Worm (Caenorhabditis elegans): ENCODE results near the gene ZK262.19.
"Not testable (repeated sequence)": the region's sequence is repeated elsewhere in the genome, so short reads cannot be mapped to it uniquely, and the experiment has no call there.

ZK262.19 gene

DNA sequence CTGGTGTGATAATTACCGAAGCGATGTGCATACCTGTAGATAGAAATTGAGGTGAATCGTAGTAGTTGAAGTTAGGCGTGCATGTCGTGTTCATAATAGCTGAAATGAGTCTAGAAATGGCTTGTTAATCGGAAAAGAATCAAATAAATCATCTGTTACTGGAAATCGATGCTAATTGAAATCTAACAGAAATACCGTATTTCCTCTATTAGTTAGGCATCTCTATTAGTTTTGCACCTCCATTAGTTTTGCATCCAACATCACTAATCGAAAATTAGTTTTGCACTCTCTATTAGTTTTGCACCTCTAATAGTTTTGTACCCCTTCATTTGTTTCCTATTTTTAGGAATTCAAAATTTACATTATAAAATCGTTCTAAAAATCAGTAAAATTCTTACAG, 20.7 kb downstream of the ZK262.19 start, which contains the start of gene srh-209:
Gene srh-209 (minus strand): TSS at position 101 of the 400 bp plus-strand sequence.
- not testable (repeated sequence) for TF ChIP-seq tbx-7 (tag; optimal IDR thresholded peaks at IDR 0.05); hlh-30 (tag; optimal IDR thresholded peaks at IDR 0.05; ENCODE audit: insufficient read depth); dmd-4 (tag; optimal IDR thresholded peaks at IDR 0.05; ENCODE audit: borderline replicate concordance)

DNA sequence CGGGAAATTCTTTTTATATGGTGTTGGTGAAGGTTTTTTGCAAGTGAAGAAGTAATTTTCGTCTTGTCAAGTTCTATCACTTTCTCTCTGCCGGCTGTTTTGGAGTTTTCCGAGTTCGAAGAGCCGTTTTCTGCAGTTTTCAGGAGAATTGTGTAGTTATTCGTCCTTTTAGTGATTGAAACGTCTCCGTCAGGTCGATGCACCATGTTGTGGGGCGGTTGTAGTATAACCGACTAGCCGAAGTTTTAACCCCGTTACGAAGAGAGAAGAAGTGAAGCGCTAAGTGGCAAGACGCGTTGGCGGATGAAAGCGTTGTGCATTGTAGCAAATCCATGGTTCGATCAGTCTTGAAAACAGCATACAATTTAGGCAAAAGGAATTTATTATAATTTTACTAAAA, 22.7 kb downstream of the ZK262.19 start:
- no peak for TF ChIP-seq fkh-10 (GFP tag; optimal IDR thresholded peaks at IDR 0.05)

ce11 chrV:18397814-18398213, 27.6 kb downstream of the ZK262.19 start, which contains the start of gene Y51A2B.16:
Gene Y51A2B.16 (minus strand): TSS chrV:18397914.
- TF ChIP-seq ceh-24 (tag; optimal IDR thresholded peaks at IDR 0.05) (no peak), elt-2 (tag; optimal IDR thresholded peaks at IDR 0.05) (no peak), C38D4.7 (GFP tag; optimal IDR thresholded peaks at IDR 0.05) (no peak), pqm-1 (tag; optimal IDR thresholded peaks at IDR 0.05) (no peak), K02D7.2 (tag; optimal IDR thresholded peaks at IDR 0.05) (no peak), hlh-30 (tag; optimal IDR thresholded peaks at IDR 0.05; ENCODE audit: insufficient read depth) (no peak), ceh-2 (tag; optimal IDR thresholded peaks at IDR 0.05) (no peak), ceh-22 (tag; optimal IDR thresholded peaks at IDR 0.05) (no peak), nfya-1 (tag; optimal IDR thresholded peaks at IDR 0.05) (no peak), sdc-2 (tag; optimal IDR thresholded peaks at IDR 0.05) (no peak), madf-2 (tag; optimal IDR thresholded peaks at IDR 0.05) (no peak)

DNA sequence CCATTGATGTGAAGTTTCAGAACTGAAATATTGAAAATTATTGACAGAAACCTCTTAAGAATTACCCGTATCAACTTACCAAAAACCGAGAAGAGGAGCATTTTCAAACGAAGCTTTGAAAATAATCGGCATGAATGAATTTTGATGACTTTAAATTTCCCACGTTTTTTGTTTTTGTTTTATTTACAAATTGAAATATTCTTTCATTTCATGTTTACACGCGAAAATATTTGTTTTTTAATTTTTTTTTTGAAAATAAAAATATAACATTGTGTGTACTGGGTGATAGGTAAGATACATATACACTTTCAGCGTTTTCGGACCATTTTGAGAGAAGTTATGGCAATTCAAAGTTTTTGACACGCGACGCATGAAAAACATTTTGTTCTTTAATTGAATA, 29.8 kb downstream of the ZK262.19 start, which contains the start of gene Y51A2B.9:
Gene Y51A2B.9 (minus strand): TSS at position 101 of the 400 bp plus-strand sequence.
- no peak for TF ChIP-seq hlh-30 (tag; optimal IDR thresholded peaks at IDR 0.05; ENCODE audit: insufficient read depth)

DNA sequence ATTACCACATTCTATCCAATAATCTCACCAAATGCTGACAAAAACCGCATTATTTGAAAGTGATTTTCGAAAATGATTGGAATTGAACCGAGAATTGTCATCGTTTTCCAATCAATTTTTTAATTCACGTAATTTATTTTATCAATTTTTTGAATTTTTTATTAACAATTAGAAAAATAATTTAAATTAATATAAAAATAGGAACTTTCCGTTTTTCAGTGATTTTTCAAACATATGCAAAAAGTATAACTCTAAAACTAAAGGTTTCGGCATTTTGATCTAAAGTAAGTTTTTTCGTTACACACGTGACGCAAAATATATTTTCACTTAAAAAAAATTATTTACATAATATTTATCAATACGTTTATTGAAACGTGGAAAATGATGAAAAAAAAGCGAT, 31.2 kb downstream of the ZK262.19 start, which contains the start of gene Y51A2B.6:
Gene Y51A2B.6 (minus strand): TSS at position 101 of the 400 bp plus-strand sequence.
- no peak for TF ChIP-seq hlh-13 (GFP tag; optimal IDR thresholded peaks at IDR 0.05)
- TF ChIP-seq pqm-1 (tag; optimal IDR thresholded peaks at IDR 0.05) = no peak
- TF ChIP-seq lin-11 (tag; optimal IDR thresholded peaks at IDR 0.05) = no peak
- TF ChIP-seq ceh-24 (tag; optimal IDR thresholded peaks at IDR 0.05) = no peak
- TF ChIP-seq ceh-2 (tag; optimal IDR thresholded peaks at IDR 0.05) = no peak
- no peak for TF ChIP-seq ama-1 (optimal IDR thresholded peaks at IDR 0.05)
- no peak for TF ChIP-seq C08G9.2 (tag; optimal IDR thresholded peaks at IDR 0.05)
- TF ChIP-seq sox-4 (tag; optimal IDR thresholded peaks at IDR 0.05) = no peak
- no peak for TF ChIP-seq zip-5 (tag; optimal IDR thresholded peaks at IDR 0.05)
- no peak for TF ChIP-seq pag-3 (tag; optimal IDR thresholded peaks at IDR 0.05; ENCODE audit: borderline replicate concordance)
- TF ChIP-seq hlh-15 (tag; optimal IDR thresholded peaks at IDR 0.05) = no peak
- no peak for TF ChIP-seq dve-1 (tag; optimal IDR thresholded peaks at IDR 0.05)
- no peak for TF ChIP-seq che-1 (tag; optimal IDR thresholded peaks at IDR 0.05)
- no peak for TF ChIP-seq F13H6.1 (tag; optimal IDR thresholded peaks at IDR 0.05)
- no peak for TF ChIP-seq ceh-45 (GFP tag; IDR thresholded peaks at IDR 0.05)
- TF ChIP-seq ceh-48 (tag; optimal IDR thresholded peaks at IDR 0.05) = no peak

DNA sequence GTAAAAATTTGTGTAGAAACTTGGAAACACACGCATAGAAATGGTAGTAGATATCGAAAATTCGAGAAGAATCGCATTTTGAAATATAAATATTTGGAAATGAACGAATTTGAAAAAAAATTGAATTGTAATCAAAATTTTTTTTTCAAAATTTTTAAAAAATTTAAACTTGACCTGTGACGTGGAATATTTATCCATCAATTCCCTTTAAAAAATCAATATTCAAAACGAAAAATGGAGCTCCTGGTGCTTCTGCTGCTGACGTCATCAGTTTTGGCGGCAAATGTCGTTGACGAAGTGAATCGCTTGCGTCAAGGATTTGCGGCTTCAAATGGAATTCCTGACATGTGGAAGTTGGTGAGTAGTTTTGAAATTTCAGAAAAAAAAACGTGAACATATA, 36.4 kb downstream of the ZK262.19 start, which contains the start of the genes Y51A2B.4 and Y51A2B.5:
Gene Y51A2B.4 (minus strand): TSS at position 101 of the 400 bp plus-strand sequence.
Gene Y51A2B.5 (plus strand): TSS at position 232 of the 400 bp plus-strand sequence.
- TF ChIP-seq hlh-6 (tag; optimal IDR thresholded peaks at IDR 0.05) = no peak

ce11 chrV:18382590-18382989, 42.9 kb downstream of the ZK262.19 start, which contains the start of gene nhr-288:
Gene nhr-288 (minus strand): TSS chrV:18382690.
- TF ChIP-seq ceh-48 (tag; optimal IDR thresholded peaks at IDR 0.05) (no peak), sdc-2 (tag; optimal IDR thresholded peaks at IDR 0.05) (no peak), lin-11 (tag; optimal IDR thresholded peaks at IDR 0.05) (no peak), pros-1 (tag; optimal IDR thresholded peaks at IDR 0.05) (no peak), elt-4 (tag; optimal IDR thresholded peaks at IDR 0.05) (no peak), ceh-6 (GFP tag; optimal IDR thresholded peaks at IDR 0.05) (no peak), fkh-6 (tag; optimal IDR thresholded peaks at IDR 0.05) (no peak), che-1 (tag; optimal IDR thresholded peaks at IDR 0.05) (no peak), ama-1 (optimal IDR thresholded peaks at IDR 0.05) (no peak), dve-1 (tag; optimal IDR thresholded peaks at IDR 0.05) (no peak)

All from whole organism, late embryonic.